Worm (Caenorhabditis elegans): ENCODE results near the gene rsa-2.

DNA sequence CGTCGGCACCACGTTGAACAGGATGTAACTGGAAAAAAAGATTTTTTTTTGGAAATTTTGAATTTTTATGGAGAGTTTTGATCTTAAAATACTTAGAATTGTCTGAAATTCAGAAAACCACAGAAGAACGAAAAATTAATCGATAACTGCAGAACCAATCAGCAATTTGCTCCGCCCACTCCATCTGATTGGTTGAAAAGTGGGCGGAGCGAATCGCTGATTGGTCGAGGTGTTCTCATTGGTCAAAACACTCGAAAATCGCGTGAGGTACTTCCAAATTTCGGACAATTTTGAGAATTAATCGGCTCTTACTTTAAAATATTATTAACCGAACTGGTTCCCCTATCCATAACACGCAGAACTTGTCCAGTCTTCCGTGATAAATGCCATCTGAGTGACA, 32.4 kb downstream of the rsa-2 start:
- TF ChIP-seq ZK546.5 (tag; optimal IDR thresholded peaks at IDR 0.05) (no peak), elt-1 (tag; optimal IDR thresholded peaks at IDR 0.05) (no peak), aly-2 (tag; optimal IDR thresholded peaks at IDR 0.05) (no peak), nhr-237 (tag; optimal IDR thresholded peaks at IDR 0.05) (no peak)
